Worm (Caenorhabditis elegans) whole organism, mixed stage, embryonic: ENCODE measurements around the gene alfa-1.
A peak's percentile ranks its signal among the peaks of the same experiment; 100 is the strongest.

Source experiments
- pha-4 ChIP-seq: fragments of 150-350 bp; optimal IDR thresholded peaks from 2 replicates; lab custom pipeline; 2018; ENCODE audit warnings: missing biosample characterization, missing genetic modification reagents, missing genetic modification characterization
- snpc-4 ChIP-seq: fragments of 150-350 bp; optimal IDR thresholded peaks from 2 replicates; lab custom pipeline; 2014; ENCODE audit warnings: missing biosample characterization, missing genetic modification characterization

- TF ChIP-seq pha-4 (peak; percentile 72), snpc-4 (tag; lab: Kevin White, UChicago) (no peak)
These were observed 38.9 kb downstream of the alfa-1 start for ce11 chrII:7623466-7623865.
